Fruit fly (Drosophila melanogaster) whole organism, adult: ENCODE measurements around the gene CG14995.

Source experiments
- CG12768 ChIP-seq: fragments of 200-800 bp; sonication (Bioruptor generic); optimal IDR thresholded peaks from 2 replicates; lab custom pipeline; 2017; ENCODE audit warnings: missing biosample characterization, missing genetic modification characterization, mild to moderate bottlenecking, moderate library complexity, missing genetic modification reagents
- CG14711 ChIP-seq: fragments of 200-800 bp; sonication (Bioruptor generic); optimal IDR thresholded peaks from 2 replicates; lab custom pipeline; 2018; ENCODE audit warnings: missing biosample characterization, mild to moderate bottlenecking, missing genetic modification characterization, moderate library complexity
- CG33017 ChIP-seq: fragments of 200-800 bp; sonication (Bioruptor generic); optimal IDR thresholded peaks from 2 replicates; lab custom pipeline; 2018; ENCODE audit warnings: missing biosample characterization, mild to moderate bottlenecking, missing genetic modification characterization, moderate library complexity
- CG5204 ChIP-seq: fragments of 200-800 bp; sonication (Bioruptor generic); optimal IDR thresholded peaks from 2 replicates; lab custom pipeline; 2016; ENCODE audit warnings: missing biosample characterization, missing genetic modification characterization
- CG7101 ChIP-seq: fragments of 200-800 bp; sonication (Bioruptor generic); optimal IDR thresholded peaks from 2 replicates; lab custom pipeline; 2018; ENCODE audit warnings: missing biosample characterization, mild to moderate bottlenecking, missing genetic modification characterization, moderate library complexity
- Mnt ChIP-seq: fragments of 200-800 bp; sonication (Bioruptor generic); optimal IDR thresholded peaks from 2 replicates; lab custom pipeline; 2016; ENCODE audit warnings: missing biosample characterization, mild to moderate bottlenecking, missing genetic modification characterization
- cic ChIP-seq: fragments of 200-800 bp; sonication (Bioruptor generic); optimal IDR thresholded peaks from 2 replicates; lab custom pipeline; 2017; ENCODE audit warnings: missing biosample characterization, mild to moderate bottlenecking, missing genetic modification characterization, moderate library complexity
- cnc ChIP-seq, 2 experiments: fragments of >200 bp; optimal IDR thresholded peaks; 2 replicates each; lab custom pipeline; 2017
- kay ChIP-seq: fragments of 200-800 bp; sonication (Bioruptor generic); peaks from one replicate; lab custom pipeline; 2016; ENCODE audit warnings: missing biosample characterization, missing genetic modification characterization, borderline replicate concordance
- pad ChIP-seq: fragments of 200-800 bp; sonication (Bioruptor generic); optimal IDR thresholded peaks from 3 replicates; lab custom pipeline; 2017; ENCODE audit warnings: missing biosample characterization, missing genetic modification characterization, mild to moderate bottlenecking, moderate library complexity, missing genetic modification reagents

DNA sequence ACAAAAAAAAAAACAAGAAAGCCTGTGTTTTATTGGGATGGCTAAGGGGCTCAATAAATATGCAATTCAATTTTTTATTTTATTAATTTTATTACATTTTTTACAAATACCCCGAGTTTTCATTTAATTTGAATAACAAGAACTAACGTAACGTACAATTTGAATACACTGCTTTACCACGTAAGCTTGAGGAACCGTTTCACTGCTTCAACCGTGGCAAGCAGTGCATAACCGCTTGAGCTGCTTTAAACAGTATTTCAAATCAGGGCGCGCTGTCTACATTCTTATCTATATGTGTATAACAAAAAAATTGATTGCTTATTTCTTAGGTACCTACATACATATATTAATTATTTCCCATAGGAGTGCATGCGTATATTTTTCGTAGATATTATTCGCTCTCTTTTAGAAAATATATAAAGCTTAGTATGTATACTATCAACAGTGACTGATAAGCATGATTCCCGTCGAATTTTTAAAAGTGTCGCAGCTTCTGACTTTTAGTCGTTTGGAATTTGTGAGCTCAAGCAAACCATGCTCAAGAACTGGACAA is 10.3 kb downstream of the CG14995 start, which contains the start of gene CG14990:
- TF ChIP-seq pad (no peak), cnc (optimal IDR thresholded peaks at IDR 0.05; lab: Kevin White, UChicago) (no peak), CG5204 (GFP tag; lab: Kevin White, UChicago) (no peak), Mnt (GFP tag; lab: Kevin White, UChicago) (no peak), kay (peak; percentile 60), CG14711 (no peak), cic (GFP tag; lab: Kevin White, UChicago) (no peak), CG33017 (no peak), CG12768 (GFP tag; lab: Kevin White, UChicago) (no peak), CG7101 (tag; lab: Kevin White, UChicago) (no peak)
